Worm (Caenorhabditis elegans) whole organism, L3 larva: ENCODE data around the gene mtrr-1.

Source experiments
- ZK546.5 ChIP-seq: sonication (generic microtip); optimal IDR thresholded peaks from 2 replicates; lab custom pipeline; 2017; ENCODE audit warnings: missing biosample characterization, missing genetic modification characterization
- ama-1 ChIP-seq: fragments of 150-350 bp; optimal IDR thresholded peaks from 2 replicates; lab custom pipeline; 2018
- ceh-16 ChIP-seq: sonication (generic microtip); optimal IDR thresholded peaks from 2 replicates; lab custom pipeline; 2017; ENCODE audit warnings: missing biosample characterization, missing genetic modification characterization
- ceh-82 ChIP-seq: fragments of 150-350 bp; optimal IDR thresholded peaks from 2 replicates; lab custom pipeline; 2014; ENCODE audit warnings: missing biosample characterization, missing genetic modification characterization
- daf-12 ChIP-seq: fragments of 150-350 bp; optimal IDR thresholded peaks from 2 replicates; lab custom pipeline; 2014; ENCODE audit warnings: missing biosample characterization, missing genetic modification reagents, missing genetic modification characterization
- egl-27 ChIP-seq: sonication (generic microtip); optimal IDR thresholded peaks from 4 replicates; lab custom pipeline; 2017; ENCODE audit warnings: missing biosample characterization, missing genetic modification reagents, missing genetic modification characterization
- egl-5 ChIP-seq: fragments of 150-350 bp; optimal IDR thresholded peaks from 2 replicates; lab custom pipeline; 2017; ENCODE audit warnings: missing biosample characterization, missing genetic modification reagents, missing genetic modification characterization, inconsistent platforms
- elt-1 ChIP-seq: fragments of 150-350 bp; optimal IDR thresholded peaks from 2 replicates; lab custom pipeline; 2014; ENCODE audit warnings: missing biosample characterization, missing genetic modification characterization
- elt-3 ChIP-seq, 3 experiments: fragments of 150-350 bp in 1 of 3; sonication (generic microtip) in 2 of 3; optimal IDR thresholded peaks; 2 replicates in 2 of 3; 4 replicates in 1 of 3; lab custom pipeline; 2014 to 2017; ENCODE audit warnings: missing biosample characterization in 3 of 3, missing genetic modification characterization in 3 of 3
- eor-1 ChIP-seq, 2 experiments: fragments of 150-350 bp; optimal IDR thresholded peaks; 2 replicates each; lab custom pipeline; 2014 to 2018; ENCODE audit warnings: missing biosample characterization in 2 of 2, missing genetic modification characterization in 2 of 2
- fkh-10 ChIP-seq: sonication (generic microtip); optimal IDR thresholded peaks from 2 replicates; lab custom pipeline; 2017; ENCODE audit warnings: missing biosample characterization, missing genetic modification reagents, missing genetic modification characterization
- fkh-2 ChIP-seq: fragments of 150-350 bp; optimal IDR thresholded peaks from 2 replicates; lab custom pipeline; 2014; ENCODE audit warnings: missing biosample characterization, missing genetic modification reagents, missing genetic modification characterization
- fos-1 ChIP-seq: fragments of 150-350 bp; optimal IDR thresholded peaks from 2 replicates; lab custom pipeline; 2014; ENCODE audit warnings: missing biosample characterization, missing genetic modification characterization
- hmg-11 ChIP-seq: sonication (generic microtip); optimal IDR thresholded peaks from 2 replicates; lab custom pipeline; 2016; ENCODE audit warnings: missing genetic modification characterization, missing compliant biosample characterization
- jun-1 ChIP-seq: fragments of 150-350 bp; optimal IDR thresholded peaks from 2 replicates; lab custom pipeline; 2014; ENCODE audit warnings: missing biosample characterization, missing genetic modification reagents, missing genetic modification characterization
- lin-15B ChIP-seq: fragments of 150-350 bp; optimal IDR thresholded peaks from 2 replicates; lab custom pipeline; 2014; ENCODE audit warnings: missing biosample characterization, missing genetic modification characterization
- lin-39 ChIP-seq: fragments of 150-350 bp; optimal IDR thresholded peaks from 2 replicates; lab custom pipeline; 2018; ENCODE audit warnings: missing biosample characterization, missing genetic modification reagents, missing genetic modification characterization
- mdl-1 ChIP-seq: fragments of 150-350 bp; optimal IDR thresholded peaks from 2 replicates; lab custom pipeline; 2014; ENCODE audit warnings: missing biosample characterization, missing genetic modification characterization
- mml-1 ChIP-seq: fragments of 150-350 bp; sonication (generic microtip); optimal IDR thresholded peaks from 3 replicates; lab custom pipeline; 2014; ENCODE audit warnings: missing biosample characterization, missing genetic modification characterization
- nfya-1 ChIP-seq: sonication (generic microtip); optimal IDR thresholded peaks from 2 replicates; lab custom pipeline; 2017; ENCODE audit warnings: missing genetic modification characterization, mild to moderate bottlenecking, missing compliant biosample characterization, antibody characterized with exemption, moderate library complexity; ENCODE audit not compliant: insufficient read depth
- nhr-11 ChIP-seq: fragments of 150-350 bp; optimal IDR thresholded peaks from 2 replicates; lab custom pipeline; 2014; ENCODE audit warnings: missing biosample characterization, missing genetic modification characterization
- nhr-23 ChIP-seq: fragments of 150-350 bp; optimal IDR thresholded peaks from 2 replicates; lab custom pipeline; 2014; ENCODE audit warnings: missing biosample characterization, missing genetic modification reagents, missing genetic modification characterization
- nhr-28 ChIP-seq: fragments of 150-350 bp; optimal IDR thresholded peaks from 2 replicates; lab custom pipeline; 2014; ENCODE audit warnings: missing biosample characterization, missing genetic modification characterization
- nhr-43 ChIP-seq: sonication (generic microtip); optimal IDR thresholded peaks from 2 replicates; lab custom pipeline; 2016; ENCODE audit warnings: mild to moderate bottlenecking, missing genetic modification characterization, missing compliant biosample characterization; ENCODE audit not compliant: poor library complexity, severe bottlenecking
- nhr-67 ChIP-seq: fragments of 150-350 bp; optimal IDR thresholded peaks from 2 replicates; lab custom pipeline; 2014; ENCODE audit warnings: missing biosample characterization, missing genetic modification characterization
- pha-4 ChIP-seq: fragments of 150-350 bp; optimal IDR thresholded peaks from 2 replicates; lab custom pipeline; 2014; ENCODE audit warnings: missing biosample characterization, missing genetic modification reagents, missing genetic modification characterization
- pqm-1 ChIP-seq: fragments of 150-350 bp; optimal IDR thresholded peaks from 2 replicates; lab custom pipeline; 2017; ENCODE audit warnings: missing biosample characterization, missing genetic modification characterization, inconsistent platforms
- sea-2 ChIP-seq: fragments of 150-350 bp; sonication (generic microtip); optimal IDR thresholded peaks from 4 replicates; lab custom pipeline; 2014; ENCODE audit warnings: missing biosample characterization, missing genetic modification reagents, missing genetic modification characterization
- skn-1 ChIP-seq: fragments of 150-350 bp; optimal IDR thresholded peaks from 2 replicates; lab custom pipeline; 2014; ENCODE audit warnings: missing biosample characterization, missing genetic modification characterization
- tbx-2 ChIP-seq: sonication (generic microtip); optimal IDR thresholded peaks from 2 replicates; lab custom pipeline; 2016; ENCODE audit warnings: mild to moderate bottlenecking, missing genetic modification characterization, missing compliant biosample characterization
- ztf-11 ChIP-seq: fragments of 150-350 bp; optimal IDR thresholded peaks from 2 replicates; lab custom pipeline; 2014; ENCODE audit warnings: missing biosample characterization, missing genetic modification characterization
- ztf-4 ChIP-seq: fragments of 150-350 bp; optimal IDR thresholded peaks from 2 replicates; lab custom pipeline; 2014; ENCODE audit warnings: missing biosample characterization, missing genetic modification characterization

mtrr-1 gene

DNA sequence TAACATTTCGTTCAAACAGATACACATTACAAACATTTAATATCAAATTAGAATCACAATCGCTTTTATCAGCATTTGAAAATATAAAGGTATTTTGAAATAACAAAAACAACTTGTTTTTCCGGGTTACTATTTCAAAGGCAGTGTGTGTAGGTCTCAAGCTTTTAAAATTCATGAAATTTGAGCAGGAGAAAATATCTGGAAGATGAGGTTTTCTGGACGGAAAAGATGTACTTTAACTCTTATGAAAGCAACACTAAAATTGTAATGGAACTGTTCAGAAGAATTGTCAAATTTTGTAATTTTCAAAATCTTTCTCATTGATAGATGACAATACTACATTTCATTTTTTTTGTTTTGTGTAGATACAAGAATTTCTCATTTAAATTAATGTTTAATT lies 27.2 kb upstream of the mtrr-1 start:
- TF ChIP-seq nhr-43 (tag; lab: Kevin White, UChicago) (no peak), eor-1 (tag; optimal IDR thresholded peaks at IDR 0.05; lab: Kevin White, UChicago) (no peak), jun-1 (tag; lab: Kevin White, UChicago) (no peak), mdl-1 (no peak), elt-3 (tag; optimal IDR thresholded peaks at IDR 0.05; lab: Kevin White, UChicago) (no peak), pha-4 (tag; lab: Kevin White, UChicago) (no peak), fos-1 (tag; lab: Kevin White, UChicago) (no peak), nhr-11 (tag; lab: Kevin White, UChicago) (no peak), nhr-67 (tag; lab: Kevin White, UChicago) (no peak)

DNA sequence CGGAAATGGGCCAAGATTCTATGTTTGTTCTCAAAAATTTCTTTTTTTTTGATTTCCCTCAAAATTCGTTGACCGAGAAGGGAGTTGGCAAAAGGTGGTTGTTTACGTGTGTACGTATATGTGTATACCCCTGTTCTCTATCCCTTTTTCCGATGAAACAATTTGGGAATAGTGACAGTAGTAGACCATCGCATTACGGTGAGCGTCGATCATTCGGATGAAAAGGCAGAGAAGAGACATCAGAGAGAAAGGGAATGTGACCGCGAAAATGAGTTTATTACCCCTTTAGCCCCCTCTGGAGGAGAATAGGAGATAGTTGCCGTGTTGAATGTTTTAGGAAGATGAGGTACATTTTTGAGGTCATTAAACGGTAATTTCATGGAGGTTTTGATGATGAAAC lies 25.7 kb upstream of the mtrr-1 start:
- TF ChIP-seq nfya-1 (tag; lab: Kevin White, UChicago) (no peak), nhr-43 (tag; lab: Kevin White, UChicago) (no peak), nhr-23 (peak; percentile 24), jun-1 (tag; lab: Kevin White, UChicago) (no peak)
- TF ChIP-seq, all 47 proteins: peak for 1

DNA sequence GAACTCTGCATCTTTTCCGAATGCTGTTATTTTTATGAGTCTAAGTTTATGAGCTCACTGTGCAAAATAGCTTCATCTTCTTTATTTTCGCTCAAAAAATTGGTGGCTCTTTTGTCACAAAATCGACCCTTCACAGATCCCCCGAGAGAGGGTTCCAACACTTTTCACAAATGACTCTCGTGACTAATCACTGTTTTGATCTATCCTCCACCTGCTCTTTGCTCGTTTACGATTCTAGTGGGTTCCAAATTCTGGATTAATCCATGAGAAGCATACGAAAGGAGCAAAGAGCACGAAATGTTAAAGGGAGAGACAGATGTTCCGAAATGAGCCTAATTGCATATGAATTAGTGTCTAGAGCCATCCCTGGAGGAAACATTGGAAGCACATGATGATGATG lies 24.4 kb upstream of the mtrr-1 start:
- TF ChIP-seq nhr-11 (tag; lab: Kevin White, UChicago) = no peak
- TF ChIP-seq lin-39 (tag; lab: Kevin White, UChicago) = peak; percentile 52

DNA sequence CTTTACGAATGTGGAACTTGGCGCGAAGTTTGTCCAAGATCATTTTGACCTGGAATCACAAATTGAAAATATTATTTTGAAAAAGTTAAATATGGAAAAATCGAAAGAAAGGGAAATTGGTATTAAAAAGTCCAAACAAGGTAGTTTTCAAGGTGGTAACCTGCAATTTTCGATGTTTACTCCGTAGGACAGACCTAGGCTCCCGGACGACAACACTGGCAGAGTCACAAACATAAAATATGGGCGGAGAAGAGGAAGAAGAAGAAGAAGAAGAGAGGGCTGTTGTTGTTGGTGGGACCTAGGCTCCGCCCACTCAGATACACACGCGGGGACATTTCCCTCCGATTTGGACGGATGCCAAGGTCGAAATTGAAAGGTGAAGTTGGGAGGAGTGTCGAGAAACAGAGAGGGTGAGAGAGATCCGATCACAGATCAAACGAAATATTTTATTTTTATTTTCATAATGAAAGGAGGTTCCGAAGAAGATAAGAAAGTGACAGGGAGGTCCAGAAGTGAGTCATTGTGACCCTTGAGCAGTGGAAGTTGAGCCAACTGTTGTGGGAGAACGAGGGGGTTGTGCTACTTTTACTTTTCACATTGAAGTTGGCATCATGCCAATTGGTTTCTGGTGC lies 23.7 kb upstream of the mtrr-1 start, which contains the start of gene aqp-2:
Gene aqp-2 (minus strand): TSS at position 51 of the 632 bp plus-strand sequence.
- TF ChIP-seq nfya-1 (tag; lab: Kevin White, UChicago) (peak; percentile 34), ztf-11 (tag; lab: Kevin White, UChicago) (no peak), ama-1 (lab: Kevin White, UChicago) (peak; percentile 18), fkh-2 (tag; lab: Kevin White, UChicago) (no peak), tbx-2 (tag; lab: Kevin White, UChicago) (no peak), lin-39 (tag; lab: Kevin White, UChicago) (peak; percentile 59), ceh-16 (tag; lab: Kevin White, UChicago) (no peak), daf-12 (tag; lab: Kevin White, UChicago) (no peak), elt-1 (tag; lab: Kevin White, UChicago) (peak; percentile 2)
- TF ChIP-seq, all 47 proteins: peak for 4

DNA sequence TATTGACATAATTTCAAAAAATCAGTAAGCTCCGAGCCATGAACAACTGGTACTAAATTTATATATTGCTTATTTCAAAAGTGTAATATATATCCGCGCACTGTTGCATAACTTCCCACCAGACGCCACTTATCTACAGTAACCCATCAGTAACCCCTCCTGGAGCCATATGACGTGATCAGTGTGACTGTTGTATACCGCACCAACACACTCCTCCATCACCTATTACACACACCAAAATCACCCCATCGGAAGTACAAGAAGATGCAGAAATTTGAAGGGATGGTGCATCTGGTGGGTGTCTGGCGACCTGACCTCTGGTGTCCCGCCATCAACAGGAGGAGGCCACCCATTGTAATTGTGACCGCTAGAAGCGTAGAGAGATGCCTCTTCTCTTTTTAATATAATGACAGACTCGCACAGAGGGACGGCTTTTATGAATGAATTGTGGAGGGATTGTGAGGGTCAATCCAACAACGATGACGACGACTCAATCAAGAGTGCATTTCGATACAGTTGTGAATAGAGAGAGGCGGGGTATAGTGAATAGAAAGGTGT lies 22.9 kb upstream of the mtrr-1 start:
- no peak for TF ChIP-seq hmg-11 (tag; lab: Kevin White, UChicago)
- TF ChIP-seq egl-27 (tag; lab: Kevin White, UChicago) = no peak
- no peak for TF ChIP-seq daf-12 (tag; lab: Kevin White, UChicago)
- no peak for TF ChIP-seq fkh-10 (GFP tag; lab: Kevin White, UChicago)

DNA sequence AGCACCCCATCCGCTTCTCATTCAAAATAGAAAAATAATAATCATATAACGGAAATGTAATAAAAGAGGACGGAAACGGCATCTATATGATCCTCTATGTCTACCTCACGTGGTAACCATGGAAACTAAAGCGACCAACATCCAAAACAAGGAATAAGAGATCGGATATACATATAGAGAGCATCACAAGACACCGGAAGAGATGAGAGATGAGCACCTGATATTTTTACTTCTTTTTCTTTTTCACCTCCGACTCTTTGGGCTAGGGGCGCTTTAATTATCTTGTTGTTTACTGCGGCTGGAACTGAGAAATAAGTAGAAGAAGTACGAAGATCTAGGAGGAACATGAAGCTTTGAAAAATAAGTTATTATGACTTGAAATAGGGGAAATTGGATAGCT lies 22.0 kb upstream of the mtrr-1 start:
- TF ChIP-seq pha-4 (tag; lab: Kevin White, UChicago) (no peak), mdl-1 (no peak), hmg-11 (tag; lab: Kevin White, UChicago) (no peak), mml-1 (tag; lab: Kevin White, UChicago) (no peak), nhr-28 (tag; lab: Kevin White, UChicago) (no peak), sea-2 (GFP tag; lab: Kevin White, UChicago) (no peak), fkh-2 (tag; lab: Kevin White, UChicago) (no peak), lin-15B (tag; lab: Kevin White, UChicago) (no peak), ceh-82 (tag; lab: Kevin White, UChicago) (no peak), skn-1 (tag; lab: Kevin White, UChicago) (peak; percentile 37), ztf-4 (tag; lab: Kevin White, UChicago) (no peak), nhr-11 (tag; lab: Kevin White, UChicago) (peak; percentile 27), pqm-1 (tag; lab: Kevin White, UChicago) (no peak), egl-5 (peak; percentile 32), ZK546.5 (tag; lab: Kevin White, UChicago) (no peak)
